Worm (Caenorhabditis elegans): ENCODE measurements around the gene mtp-18.

mtp-18 gene

DNA sequence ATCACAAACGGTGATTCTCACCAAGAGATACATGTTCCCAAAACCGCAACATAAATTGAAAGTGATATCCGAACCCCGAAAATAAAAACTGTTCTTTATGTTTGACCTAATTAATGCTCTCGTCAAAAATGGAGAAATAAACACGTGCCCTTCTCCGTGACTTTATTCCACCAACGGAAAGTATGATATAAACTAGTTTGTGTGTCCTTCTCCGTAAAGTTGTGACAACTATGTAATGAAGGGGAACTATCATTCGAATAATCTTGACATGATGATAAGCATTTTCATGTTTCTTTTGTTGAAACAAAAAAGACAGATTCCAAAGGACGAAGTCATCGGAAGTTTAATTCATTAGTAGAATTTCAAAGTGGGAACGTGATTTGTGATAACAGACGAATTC lies 4.7 kb downstream of the mtp-18 start:
- TF ChIP-seq mab-9 (GFP tag; IDR thresholded peaks at IDR 0.05) (no peak), C16A3.4 (tag; optimal IDR thresholded peaks at IDR 0.05) (peak; percentile 12), hlh-17 (GFP tag; optimal IDR thresholded peaks at IDR 0.05; ENCODE audit: borderline replicate concordance) (no peak), pag-3 (tag; optimal IDR thresholded peaks at IDR 0.05; ENCODE audit: borderline replicate concordance, insufficient read depth) (no peak), pax-3 (tag; optimal IDR thresholded peaks at IDR 0.05) (no peak), lin-15B (tag; optimal IDR thresholded peaks at IDR 0.05) (no peak), irx-1 (tag; optimal IDR thresholded peaks at IDR 0.05) (no peak), zip-4 (GFP tag; optimal IDR thresholded peaks at IDR 0.05) (no peak), lin-13 (GFP tag; optimal IDR thresholded peaks at IDR 0.05) (no peak), efl-1 (optimal IDR thresholded peaks at IDR 0.05) (no peak), efl-1 (GFP tag; optimal IDR thresholded peaks at IDR 0.05 in 1 of 2) (no peak), elt-2 (tag; optimal IDR thresholded peaks at IDR 0.05) (no peak), hlh-4 (tag; optimal IDR thresholded peaks at IDR 0.05) (no peak), aha-1 (tag; optimal IDR thresholded peaks at IDR 0.05) (no peak), ets-5 (GFP tag; IDR thresholded peaks at IDR 0.05) (no peak), ama-1 (optimal IDR thresholded peaks at IDR 0.05) (no peak), fkh-10 (GFP tag; optimal IDR thresholded peaks at IDR 0.05) (no peak), elt-3 (tag; optimal IDR thresholded peaks at IDR 0.05) (peak in 2 of 6 experiments; percentile 59 to 87), nhr-85 (tag) (peak; percentile 13), ceh-90 (tag; optimal IDR thresholded peaks at IDR 0.05) (no peak), unc-86 (tag; optimal IDR thresholded peaks at IDR 0.05) (no peak), ces-1 (GFP tag; optimal IDR thresholded peaks at IDR 0.05) (no peak), lin-39 (tag; optimal IDR thresholded peaks at IDR 0.05) (no peak), mep-1 (tag; optimal IDR thresholded peaks at IDR 0.05) (peak; percentile 17), nhr-28 (tag; optimal IDR thresholded peaks at IDR 0.05) (no peak), F16B12.6 (tag; optimal IDR thresholded peaks at IDR 0.05) (no peak), egl-27 (tag; optimal IDR thresholded peaks at IDR 0.05) (no peak), ztf-11 (tag; optimal IDR thresholded peaks at IDR 0.05) (no peak), nhr-71 (tag; optimal IDR thresholded peaks at IDR 0.05) (peak; percentile 71), pqm-1 (tag; optimal IDR thresholded peaks at IDR 0.05) (no peak), nhr-47 (tag; optimal IDR thresholded peaks at IDR 0.05) (peak; percentile 36), grh-1 (GFP tag; IDR thresholded peaks at IDR 0.05) (0 out of 2 replicates have a peak, but pooled peaks have one; percentile 20), nhr-20 (tag; optimal IDR thresholded peaks at IDR 0.05) (peak; percentile 45), isw-1 (GFP tag; IDR thresholded peaks at IDR 0.05) (no peak), C34B4.2 (tag; optimal IDR thresholded peaks at IDR 0.05) (no peak), tbx-2 (tag; optimal IDR thresholded peaks at IDR 0.05) (peak; percentile 17), unc-62 (GFP tag; optimal IDR thresholded peaks at IDR 0.05) (no peak), sox-4 (tag; optimal IDR thresholded peaks at IDR 0.05) (no peak), hpl-2 (GFP tag; optimal IDR thresholded peaks at IDR 0.05) (no peak), dpl-1 (GFP tag; optimal IDR thresholded peaks at IDR 0.05) (no peak), snu-23 (GFP tag; optimal IDR thresholded peaks at IDR 0.05) (peak; percentile 57), ztf-4 (tag; optimal IDR thresholded peaks at IDR 0.05) (peak; percentile 30), nhr-84 (tag; optimal IDR thresholded peaks at IDR 0.05) (no peak), lin-35 (GFP tag; optimal IDR thresholded peaks at IDR 0.05) (peak in 1 of 2 experiments; percentile 58), ceh-82 (tag; optimal IDR thresholded peaks at IDR 0.05) (no peak), lir-3 (tag; optimal IDR thresholded peaks at IDR 0.05; ENCODE audit: poor library complexity) (no peak), unc-30 (tag; optimal IDR thresholded peaks at IDR 0.05) (no peak), nhr-19 (GFP tag; conservative IDR thresholded peaks at IDR 0.05) (peak; percentile 26), efl-3 (GFP tag; optimal IDR thresholded peaks at IDR 0.05) (no peak), alr-1 (tag; optimal IDR thresholded peaks at IDR 0.05; ENCODE audit: borderline replicate concordance) (no peak), nhr-237 (tag; optimal IDR thresholded peaks at IDR 0.05) (no peak), rnt-1 (tag; optimal IDR thresholded peaks at IDR 0.05) (peak; percentile 9), nhr-12 (tag; optimal IDR thresholded peaks at IDR 0.05) (no peak)
